Fruit fly (Drosophila melanogaster) whole organism, embryonic: ENCODE measurements around the gene CG13928.
A peak's percentile ranks its signal among the peaks of the same experiment; 100 is the strongest.

Experiments
- Adf1 ChIP-seq: fragments of 200-800 bp; sonication (Bioruptor generic); IDR thresholded peaks from 2 replicates; pipeline ENCODE4 v1.3.6; 2022; ENCODE audit warnings: missing biosample characterization, missing genetic modification characterization
- Antp ChIP-seq: fragments of 200-800 bp; sonication (Bioruptor generic); optimal IDR thresholded peaks from 3 replicates; lab custom pipeline; 2016; ENCODE audit warnings: missing biosample characterization, missing genetic modification characterization
- Atf-2 ChIP-seq: fragments of 200-800 bp; sonication (Bioruptor generic); optimal IDR thresholded peaks from 2 replicates; lab custom pipeline; 2016; ENCODE audit warnings: missing biosample characterization, missing genetic modification characterization
- Awh ChIP-seq: fragments of 200-800 bp; sonication (Bioruptor generic); IDR thresholded peaks from 2 replicates; pipeline ENCODE4, ENCODE4 v1.3.6; 2022; ENCODE audit warnings: missing biosample characterization, missing genetic modification characterization
- B-H1 ChIP-seq: fragments of 200-800 bp; sonication (Bioruptor generic); IDR thresholded peaks from 3 replicates; pipeline ENCODE4 v1.3.6; 2022; ENCODE audit warnings: missing biosample characterization, missing genetic modification characterization
- CG10209 ChIP-seq: fragments of 200-800 bp; sonication (Bioruptor generic); optimal IDR thresholded peaks from 3 replicates; lab custom pipeline; 2017; ENCODE audit warnings: missing biosample characterization, mild to moderate bottlenecking, missing genetic modification characterization, missing genetic modification reagents
- CG10543 ChIP-seq: fragments of 200-800 bp; sonication (Bioruptor generic); optimal IDR thresholded peaks from 3 replicates; lab custom pipeline; 2017; ENCODE audit warnings: missing biosample characterization, mild to moderate bottlenecking, missing genetic modification characterization, moderate library complexity
- CG11504 ChIP-seq: fragments of 200-800 bp; sonication (Bioruptor generic); optimal IDR thresholded peaks from 3 replicates; lab custom pipeline; 2019; ENCODE audit warnings: missing biosample characterization, mild to moderate bottlenecking, missing genetic modification characterization, moderate library complexity
- CG15269 ChIP-seq: fragments of 200-800 bp; sonication (Bioruptor generic); optimal IDR thresholded peaks from 2 replicates; lab custom pipeline; 2018; ENCODE audit warnings: missing biosample characterization, mild to moderate bottlenecking, missing genetic modification characterization, moderate library complexity
- CG17829 ChIP-seq: fragments of 200-800 bp; optimal IDR thresholded peaks from 2 replicates; lab custom pipeline; 2019; ENCODE audit warnings: missing biosample characterization, mild to moderate bottlenecking, missing genetic modification characterization, moderate library complexity
- CG1792 ChIP-seq: fragments of 200-800 bp; sonication (Bioruptor generic); optimal IDR thresholded peaks from 2 replicates; lab custom pipeline; 2016; ENCODE audit warnings: missing biosample characterization, missing genetic modification characterization
- CG18262 ChIP-seq: fragments of 200-800 bp; optimal IDR thresholded peaks from 3 replicates; lab custom pipeline; 2019; ENCODE audit warnings: missing biosample characterization, mild to moderate bottlenecking, missing genetic modification characterization, moderate library complexity
- CG1832 ChIP-seq: fragments of 200-800 bp; sonication (Bioruptor generic); optimal IDR thresholded peaks from 2 replicates; lab custom pipeline; 2017; ENCODE audit warnings: missing biosample characterization, mild to moderate bottlenecking, missing genetic modification characterization, inconsistent platforms
- CG3407 ChIP-seq: fragments of 200-800 bp; sonication (Bioruptor generic); optimal IDR thresholded peaks from 2 replicates; lab custom pipeline; 2018; ENCODE audit warnings: missing biosample characterization, mild to moderate bottlenecking, missing genetic modification characterization
- CG3847 ChIP-seq: fragments of 200-800 bp; sonication (Bioruptor generic); IDR thresholded peaks from 2 replicates; pipeline ENCODE4 v1.3.6; 2022; ENCODE audit warnings: missing biosample characterization, missing genetic modification characterization
- CG4360 ChIP-seq: fragments of 200-800 bp; sonication (Bioruptor generic); IDR thresholded peaks from 2 replicates; pipeline ENCODE4 v1.3.6; 2022; ENCODE audit warnings: missing biosample characterization, missing genetic modification characterization
- CG6272 ChIP-seq: fragments of 200-800 bp; sonication (Bioruptor generic); IDR thresholded peaks from 2 replicates; pipeline ENCODE4 v1.3.6; 2022; ENCODE audit warnings: missing biosample characterization, missing genetic modification characterization
- CG6689 ChIP-seq: fragments of 200-800 bp; sonication (Bioruptor generic); IDR thresholded peaks from 2 replicates; pipeline ENCODE4 v1.3.6; 2022; ENCODE audit warnings: missing biosample characterization, missing genetic modification characterization
- CG7357 ChIP-seq: fragments of 200-800 bp; sonication (Bioruptor generic); IDR thresholded peaks from 3 replicates; pipeline ENCODE4 v1.3.6; 2022; ENCODE audit warnings: missing biosample characterization, missing genetic modification characterization
- CG7963 ChIP-seq: fragments of 200-800 bp; sonication (Bioruptor generic); IDR thresholded peaks from 3 replicates; pipeline ENCODE4 v1.3.6; 2022; ENCODE audit warnings: missing biosample characterization, missing genetic modification characterization; ENCODE audit not compliant: partially characterized antibody
- CG7987 ChIP-seq: fragments of 200-800 bp; sonication (Bioruptor generic); optimal IDR thresholded peaks from 2 replicates; lab custom pipeline; 2018; ENCODE audit warnings: missing biosample characterization, mild to moderate bottlenecking, missing genetic modification characterization, moderate library complexity
- Drgx ChIP-seq: fragments of 200-800 bp; sonication (Bioruptor generic); IDR thresholded peaks from 2 replicates; pipeline ENCODE4 v1.3.6; 2022; ENCODE audit warnings: missing biosample characterization, missing genetic modification characterization
- E2f2 ChIP-seq: fragments of 200-800 bp; sonication (Bioruptor generic); IDR thresholded peaks from 2 replicates; pipeline ENCODE4 v1.3.6; 2022; ENCODE audit warnings: missing biosample characterization, missing genetic modification characterization
- HLH54F ChIP-seq: fragments of 200-800 bp; sonication (Bioruptor generic); optimal IDR thresholded peaks from 3 replicates; lab custom pipeline; 2016; ENCODE audit warnings: missing biosample characterization, missing genetic modification characterization
- Hey ChIP-seq: fragments of 200-800 bp; sonication (Bioruptor generic); optimal IDR thresholded peaks from 3 replicates; lab custom pipeline; 2018; ENCODE audit warnings: missing biosample characterization, mild to moderate bottlenecking, missing genetic modification characterization
- MBD-R2 ChIP-seq: fragments of 200-800 bp; sonication (Bioruptor generic); IDR thresholded peaks from 2 replicates; pipeline ENCODE4 v1.3.6; 2022; ENCODE audit warnings: missing biosample characterization, missing genetic modification characterization
- Nf-YC ChIP-seq: fragments of 200-800 bp; optimal IDR thresholded peaks from 3 replicates; lab custom pipeline; 2019; ENCODE audit warnings: missing biosample characterization, mild to moderate bottlenecking, missing genetic modification characterization, moderate library complexity
- NfI ChIP-seq: fragments of 200-800 bp; sonication (Bioruptor generic); optimal IDR thresholded peaks from 3 replicates; lab custom pipeline; 2018; ENCODE audit warnings: missing biosample characterization, mild to moderate bottlenecking, missing genetic modification characterization, moderate library complexity
- Optix ChIP-seq: fragments of 200-800 bp; sonication (Bioruptor generic); IDR thresholded peaks from 3 replicates; pipeline ENCODE4 v1.3.6; 2022; ENCODE audit warnings: missing biosample characterization, missing genetic modification characterization
- Stat92E ChIP-seq, 3 experiments: fragments of >200 bp in 2 of 3; fragments of 200-800 bp in 1 of 3; sonication (Bioruptor generic) in 1 of 3; optimal IDR thresholded peaks; 2 replicates each; lab custom pipeline; 2017 to 2019; ENCODE audit warnings: missing biosample characterization in 3 of 3, missing genetic modification characterization in 3 of 3, mild to moderate bottlenecking in 1 of 3, moderate library complexity in 1 of 3
- Tbp ChIP-seq: fragments of >200 bp; optimal IDR thresholded peaks from 2 replicates; lab custom pipeline; 2018; ENCODE audit warnings: missing biosample characterization, missing genetic modification characterization
- amos ChIP-seq: fragments of 200-800 bp; sonication (Bioruptor generic); IDR thresholded peaks from 2 replicates; pipeline ENCODE4 v1.3.6; 2022; ENCODE audit warnings: missing biosample characterization, missing genetic modification characterization; ENCODE audit not compliant: partially characterized antibody
- ara ChIP-seq: fragments of 200-800 bp; sonication (Bioruptor generic); IDR thresholded peaks from 2 replicates; pipeline ENCODE4 v1.3.6; 2022; ENCODE audit warnings: missing biosample characterization, missing genetic modification characterization
- bab2 ChIP-seq: fragments of 200-800 bp; sonication (Bioruptor generic); optimal IDR thresholded peaks from 2 replicates; lab custom pipeline; 2016; ENCODE audit warnings: missing biosample characterization, missing genetic modification characterization
- cg ChIP-seq: fragments of 200-800 bp; sonication (Bioruptor generic); optimal IDR thresholded peaks from 3 replicates; lab custom pipeline; 2019; ENCODE audit warnings: missing biosample characterization, mild to moderate bottlenecking, missing genetic modification characterization, moderate library complexity
- chn ChIP-seq: fragments of 200-800 bp; sonication (Bioruptor generic); optimal IDR thresholded peaks from 2 replicates; lab custom pipeline; 2016; ENCODE audit warnings: missing biosample characterization, missing genetic modification characterization
- dati ChIP-seq: fragments of 200-800 bp; sonication (Bioruptor generic); IDR thresholded peaks from 2 replicates; pipeline ENCODE4 v1.3.6; 2022; ENCODE audit warnings: missing biosample characterization, missing genetic modification characterization
- grau ChIP-seq: fragments of 200-800 bp; optimal IDR thresholded peaks from 3 replicates; lab custom pipeline; 2019; ENCODE audit warnings: missing biosample characterization, mild to moderate bottlenecking, missing genetic modification characterization, moderate library complexity
- grn ChIP-seq: fragments of 200-800 bp; sonication (Bioruptor generic); optimal IDR thresholded peaks from 3 replicates; lab custom pipeline; 2017; ENCODE audit warnings: missing biosample characterization, missing genetic modification characterization
- gsb-n ChIP-seq: fragments of 200-800 bp; sonication (Bioruptor generic); optimal IDR thresholded peaks from 3 replicates; lab custom pipeline; 2018; ENCODE audit warnings: missing biosample characterization, mild to moderate bottlenecking, missing genetic modification characterization
- lbe ChIP-seq: fragments of 200-800 bp; sonication (Bioruptor generic); optimal IDR thresholded peaks from 2 replicates; lab custom pipeline; 2016; ENCODE audit warnings: missing biosample characterization, mild to moderate bottlenecking, missing genetic modification characterization
- mam ChIP-seq: fragments of 200-800 bp; sonication (Bioruptor generic); optimal IDR thresholded peaks from 3 replicates; lab custom pipeline; 2016; ENCODE audit warnings: missing biosample characterization, missing genetic modification characterization
- mld ChIP-seq: fragments of 200-800 bp; sonication (Bioruptor generic); IDR thresholded peaks from 3 replicates; pipeline ENCODE4 v1.3.6; 2022; ENCODE audit warnings: missing biosample characterization, missing genetic modification characterization; ENCODE audit not compliant: partially characterized antibody
- pum ChIP-seq: fragments of 200-800 bp; sonication (Bioruptor generic); optimal IDR thresholded peaks from 2 replicates; lab custom pipeline; 2016; ENCODE audit warnings: missing biosample characterization, missing genetic modification characterization
- row ChIP-seq: fragments of 200-800 bp; sonication (Bioruptor generic); IDR thresholded peaks from 3 replicates; pipeline ENCODE4 v1.3.6; 2022; ENCODE audit warnings: missing biosample characterization, missing genetic modification characterization
- schlank ChIP-seq: fragments of 200-800 bp; sonication (Bioruptor generic); optimal IDR thresholded peaks from 2 replicates; lab custom pipeline; 2018; ENCODE audit warnings: missing biosample characterization, mild to moderate bottlenecking, missing genetic modification characterization
- slbo ChIP-seq: fragments of 200-800 bp; sonication (Bioruptor generic); IDR thresholded peaks from 2 replicates; pipeline ENCODE4 v1.3.6; 2022; ENCODE audit warnings: missing biosample characterization, missing genetic modification characterization
- stwl ChIP-seq: fragments of 200-800 bp; sonication (Bioruptor generic); optimal IDR thresholded peaks from 3 replicates; lab custom pipeline; 2018; ENCODE audit warnings: missing biosample characterization, mild to moderate bottlenecking, missing genetic modification characterization, moderate library complexity
- toy ChIP-seq: fragments of 200-800 bp; sonication (Bioruptor generic); IDR thresholded peaks from 2 replicates; pipeline ENCODE4 v1.3.6; 2022; ENCODE audit warnings: missing biosample characterization, missing genetic modification characterization
- vfl ChIP-seq: fragments of 200-800 bp; sonication (Bioruptor generic); optimal IDR thresholded peaks from 2 replicates; lab custom pipeline; 2016; ENCODE audit warnings: missing biosample characterization, missing genetic modification characterization

Gene CG13928

DNA sequence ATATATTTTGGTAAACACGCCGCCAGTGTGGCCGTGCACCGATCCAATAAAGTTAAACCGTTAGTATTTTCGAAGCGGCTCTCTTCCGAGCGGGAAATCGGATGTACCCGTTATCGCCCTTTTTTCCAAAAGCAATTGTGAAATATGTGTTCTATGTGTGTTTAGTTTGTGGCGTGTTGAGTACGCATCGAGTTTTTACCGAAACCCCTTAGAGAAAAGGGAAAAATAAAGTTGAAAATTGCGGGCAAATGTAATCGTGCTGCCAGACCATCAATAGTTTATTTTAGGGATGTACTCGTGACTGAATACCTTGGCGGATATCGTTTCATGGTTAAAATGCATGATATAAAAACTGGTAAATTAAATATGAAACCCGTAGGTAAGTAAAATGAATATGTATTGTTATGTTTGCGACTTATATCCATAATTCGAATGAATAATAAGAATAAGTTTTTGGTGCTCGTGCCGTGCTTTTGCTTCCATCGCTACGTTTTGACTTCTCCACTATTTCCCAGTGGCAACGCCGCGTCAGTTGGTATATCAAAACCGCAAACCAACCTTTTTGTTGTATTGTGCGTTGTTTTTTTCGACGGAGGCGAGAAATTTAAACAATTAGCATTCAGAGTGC, 11.1 kb upstream of the CG13928 start, which contains the start of the genes Mettl2 and Bgb (continued):
- TF ChIP-seq Awh, result peak; percentile 25; the same call in 1 of the 2 replicates
- TF ChIP-seq CG1792 (GFP tag; lab: Kevin White, UChicago), result peak; percentile 74
- no peak for TF ChIP-seq Stat92E (GFP tag; optimal IDR thresholded peaks at IDR 0.05; lab: Kevin White, UChicago)
- TF ChIP-seq CG6689, result peak; percentile 88
- TF ChIP-seq chn (GFP tag; lab: Kevin White, UChicago), result peak; percentile 78
- TF ChIP-seq CG18262 (tag; lab: Kevin White, UChicago), result peak; percentile 72
- no peak for TF ChIP-seq Adf1
- peak; percentile 46 for TF ChIP-seq schlank (tag; lab: Kevin White, UChicago)
- peak; percentile 81 for TF ChIP-seq HLH54F (GFP tag; lab: Kevin White, UChicago)
- TF ChIP-seq Nf-YC, result peak; percentile 62
- TF ChIP-seq grau (tag; lab: Kevin White, UChicago), result peak; percentile 77
- peak; percentile 64 for TF ChIP-seq Atf-2
- TF ChIP-seq CG6272 (GFP tag; lab: Robert Waterston, UW), result peak; percentile 89
- TF ChIP-seq CG10209 (GFP tag; lab: Kevin White, UChicago), result peak; percentile 55
- peak; percentile 76 for TF ChIP-seq CG4360 (GFP tag; lab: Robert Waterston, UW)
- peak; percentile 49 for TF ChIP-seq gsb-n (tag; lab: Kevin White, UChicago)
- TF ChIP-seq bab2 (GFP tag; lab: Kevin White, UChicago), result peak; percentile 79
- peak; percentile 89 for TF ChIP-seq slbo
- TF ChIP-seq CG7357 (GFP tag; lab: Robert Waterston, UW), result peak; percentile 75
- no peak for TF ChIP-seq cg
- TF ChIP-seq row (GFP tag; lab: Robert Waterston, UW), result peak; percentile 95
- TF ChIP-seq amos (GFP tag; lab: Robert Waterston, UW), result peak; percentile 66
- TF ChIP-seq E2f2 (GFP tag; lab: Robert Waterston, UW), result peak; percentile 80
- peak; percentile 82 for TF ChIP-seq CG3847 (GFP tag; lab: Robert Waterston, UW)
- TF ChIP-seq dati (GFP tag; lab: Robert Waterston, UW), result no peak
- peak; percentile 90 for TF ChIP-seq mam (GFP tag; lab: Kevin White, UChicago)
- TF ChIP-seq CG15269 (tag; lab: Kevin White, UChicago), result no peak
- TF ChIP-seq CG10543, result peak; percentile 51
- TF ChIP-seq CG1832, result no peak
- peak; percentile 42 for TF ChIP-seq stwl (tag; lab: Kevin White, UChicago)
- no peak for TF ChIP-seq CG7987
- peak; percentile 40; the same call in 2 of the 3 replicates for TF ChIP-seq CG7963 (GFP tag; lab: Robert Waterston, UW)
- TF ChIP-seq CG3407, result peak; percentile 18
- TF ChIP-seq CG17829 (tag; lab: Kevin White, UChicago), result peak; percentile 77
- peak; percentile 47 for TF ChIP-seq vfl (GFP tag; lab: Kevin White, UChicago)
- TF ChIP-seq NfI (GFP tag; lab: Kevin White, UChicago), result peak; percentile 64
- TF ChIP-seq grn (GFP tag; lab: Kevin White, UChicago), result no peak
- TF ChIP-seq pum (GFP tag; lab: Kevin White, UChicago), result peak; percentile 88
- TF ChIP-seq CG11504 (tag; lab: Kevin White, UChicago), result no peak
- TF ChIP-seq Hey (tag; lab: Kevin White, UChicago), result no peak
- peak; percentile 51 for TF ChIP-seq MBD-R2
- peak; percentile 27; the same call in 1 of the 3 replicates for TF ChIP-seq B-H1 (GFP tag; lab: Robert Waterston, UW)
- TF ChIP-seq ara, result peak; percentile 67
- peak; percentile 2 for TF ChIP-seq lbe
- TF ChIP-seq Antp (GFP tag; lab: Kevin White, UChicago), result peak; percentile 87
- peak; percentile 51; the same call in 1 of the 2 replicates for TF ChIP-seq toy (GFP tag; lab: Robert Waterston, UW)
- TF ChIP-seq mld (GFP tag; lab: Robert Waterston, UW), result no peak
- no peak for TF ChIP-seq Tbp (GFP tag; lab: Kevin White, UChicago)
- peak; percentile 52; the same call in 1 of the 3 replicates for TF ChIP-seq Optix
- TF ChIP-seq Drgx (GFP tag; lab: Robert Waterston, UW), result peak; percentile 43; the same call in 1 of the 2 replicates
